Worm (Caenorhabditis elegans) whole organism, L4 larva: ENCODE results near the gene Y38A10A.2.
A peak's percentile ranks its signal among the peaks of the same experiment; 100 is the strongest.

Source experiments
- R02D3.7 ChIP-seq: fragments of 150-350 bp; sonication (generic microtip); optimal IDR thresholded peaks from 3 replicates; lab custom pipeline; 2014; ENCODE audit warnings: missing biosample characterization, missing genetic modification characterization
- ZK337.2 ChIP-seq: fragments of 200-800 bp; sonication (Bioruptor generic); IDR thresholded peaks from 2 replicates; pipeline ENCODE4 v1.3.6; 2022; ENCODE audit warnings: missing genetic modification reagents, missing genetic modification characterization, missing compliant biosample characterization
- ZK546.5 ChIP-seq, 2 experiments: sonication (generic microtip); optimal IDR thresholded peaks; 2 replicates each; lab custom pipeline; 2017; ENCODE audit warnings: missing biosample characterization in 2 of 2, missing genetic modification characterization in 2 of 2
- lsy-2 ChIP-seq, 2 experiments: fragments of 150-350 bp in 1 of 2; sonication (generic microtip) in 1 of 2; optimal IDR thresholded peaks; 2 replicates each; lab custom pipeline; 2014 to 2017; ENCODE audit warnings: missing biosample characterization in 2 of 2, missing genetic modification characterization in 2 of 2
- nhr-102 ChIP-seq: sonication (generic microtip); optimal IDR thresholded peaks from 2 replicates; lab custom pipeline; 2016; ENCODE audit warnings: mild to moderate bottlenecking, missing genetic modification characterization, moderate library complexity, missing compliant biosample characterization
- nhr-237 ChIP-seq: sonication (generic microtip); optimal IDR thresholded peaks from 2 replicates; lab custom pipeline; 2017; ENCODE audit warnings: missing biosample characterization, missing genetic modification characterization
- nhr-28 ChIP-seq: fragments of 150-350 bp; optimal IDR thresholded peaks from 2 replicates; lab custom pipeline; 2014; ENCODE audit warnings: missing biosample characterization, missing genetic modification characterization

DNA sequence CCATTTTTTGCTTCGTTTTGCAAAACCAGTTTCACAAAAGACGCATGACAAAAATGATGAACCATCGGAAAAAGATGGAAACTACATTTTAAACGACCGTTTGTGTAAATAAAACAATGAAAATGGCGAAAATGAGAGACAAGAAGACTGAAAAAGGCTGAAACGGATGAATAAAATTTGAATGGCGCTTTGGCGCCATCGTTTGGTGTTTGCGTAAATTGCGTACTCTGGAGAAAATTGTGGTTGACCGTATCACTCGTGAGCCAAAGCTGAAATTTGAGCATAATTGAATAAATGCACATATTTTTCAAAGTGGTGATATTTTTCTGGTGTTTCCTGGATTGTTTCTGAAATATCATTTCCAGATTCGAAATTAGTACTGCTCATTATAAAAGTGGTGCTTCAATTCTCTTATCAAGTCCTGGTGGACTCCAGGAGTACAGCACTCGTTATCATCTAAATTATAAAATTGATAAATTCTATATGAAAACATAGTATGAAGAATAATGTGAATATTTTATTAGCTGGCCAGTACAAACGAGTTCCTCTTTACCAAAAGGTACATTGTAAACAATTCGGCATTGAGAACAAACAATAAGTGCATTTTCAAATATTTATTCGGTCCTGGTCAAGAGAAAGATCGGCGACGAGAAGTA lies 38.1 kb upstream of the Y38A10A.2 start:
- no peak for TF ChIP-seq ZK546.5 (tag; optimal IDR thresholded peaks at IDR 0.05; lab: Kevin White, UChicago)
- TF ChIP-seq nhr-237: no peak
- TF ChIP-seq nhr-102 (tag; lab: Kevin White, UChicago): no peak
- peak; percentile 17 for TF ChIP-seq nhr-28 (tag; lab: Kevin White, UChicago)
- no peak for TF ChIP-seq ZK337.2 (GFP tag; lab: Robert Waterston, UW)
- TF ChIP-seq lsy-2 (tag; optimal IDR thresholded peaks at IDR 0.05; lab: Kevin White, UChicago): no peak
- no peak for TF ChIP-seq R02D3.7 (tag; lab: Kevin White, UChicago)
